Worm (Caenorhabditis elegans): ENCODE measurements around the gene gck-2.
A peak's percentile ranks its signal among the peaks of the same experiment; 100 is the strongest.

gck-2 gene

ce11 chrV:6792565-6792964, at the start of gene gck-2:
gck-2 (minus strand) TSS chrV:6792665.
- no peak for TF ChIP-seq egl-5 (tag; optimal IDR thresholded peaks at IDR 0.05)
- TF ChIP-seq nhr-28 (tag; optimal IDR thresholded peaks at IDR 0.05) = no peak
- TF ChIP-seq aly-2 (tag; optimal IDR thresholded peaks at IDR 0.05) = no peak
- no peak for TF ChIP-seq sea-2 (GFP tag; optimal IDR thresholded peaks at IDR 0.05)

ce11 chrV:6839008-6839407, 46.5 kb upstream of the gck-2 start, which contains the start of gene hpo-8:
hpo-8 (plus strand) TSS chrV:6839289.
- TF ChIP-seq elt-1 (tag; optimal IDR thresholded peaks at IDR 0.05) (no peak), unc-39 (tag; optimal IDR thresholded peaks at IDR 0.05) (no peak), pqm-1 (tag; optimal IDR thresholded peaks at IDR 0.05) (peak; percentile 3), elt-2 (tag; optimal IDR thresholded peaks at IDR 0.05) (peak; percentile 32), R02D3.7 (tag; optimal IDR thresholded peaks at IDR 0.05) (no peak), egl-27 (tag; optimal IDR thresholded peaks at IDR 0.05) (no peak), fkh-10 (GFP tag; optimal IDR thresholded peaks at IDR 0.05) (no peak), aly-2 (tag; optimal IDR thresholded peaks at IDR 0.05) (no peak), lsy-12 (tag; optimal IDR thresholded peaks at IDR 0.05) (no peak)

- TF ChIP-seq ceh-9 (tag; optimal IDR thresholded peaks at IDR 0.05) (no peak), hmg-11 (tag; optimal IDR thresholded peaks at IDR 0.05) (peak; percentile 20), ZK546.5 (tag; optimal IDR thresholded peaks at IDR 0.05) (no peak), ceh-16 (tag; optimal IDR thresholded peaks at IDR 0.05) (no peak), nhr-12 (tag; optimal IDR thresholded peaks at IDR 0.05) (no peak), lin-39 (tag; optimal IDR thresholded peaks at IDR 0.05) (no peak), pha-4 (tag; optimal IDR thresholded peaks at IDR 0.05) (peak; percentile 51), nhr-43 (tag; optimal IDR thresholded peaks at IDR 0.05; ENCODE audit: poor library complexity, severe bottlenecking) (no peak), lin-15B (tag; optimal IDR thresholded peaks at IDR 0.05) (peak; percentile 57), ama-1 (optimal IDR thresholded peaks at IDR 0.05) (no peak), nhr-23 (tag; optimal IDR thresholded peaks at IDR 0.05) (peak; percentile 43), pqm-1 (tag; optimal IDR thresholded peaks at IDR 0.05) (no peak), elt-1 (tag; optimal IDR thresholded peaks at IDR 0.05) (no peak), mml-1 (tag; optimal IDR thresholded peaks at IDR 0.05) (no peak), unc-39 (tag; optimal IDR thresholded peaks at IDR 0.05) (no peak), jun-1 (tag; optimal IDR thresholded peaks at IDR 0.05) (no peak), egl-27 (tag; optimal IDR thresholded peaks at IDR 0.05) (no peak), ztf-4 (tag; optimal IDR thresholded peaks at IDR 0.05) (no peak), nhr-11 (tag; optimal IDR thresholded peaks at IDR 0.05) (no peak), nhr-77 (tag; optimal IDR thresholded peaks at IDR 0.05) (no peak), fos-1 (tag; optimal IDR thresholded peaks at IDR 0.05) (no peak), ceh-28 (tag; optimal IDR thresholded peaks at IDR 0.05) (no peak), fkh-10 (GFP tag; optimal IDR thresholded peaks at IDR 0.05) (no peak), aly-2 (tag; optimal IDR thresholded peaks at IDR 0.05) (no peak), egl-5 (tag; optimal IDR thresholded peaks at IDR 0.05) (no peak), mdl-1 (tag; optimal IDR thresholded peaks at IDR 0.05) (no peak), nfya-1 (tag; optimal IDR thresholded peaks at IDR 0.05; ENCODE audit: insufficient read depth) (peak; percentile 44), fkh-2 (tag; optimal IDR thresholded peaks at IDR 0.05) (no peak), elt-2 (tag; optimal IDR thresholded peaks at IDR 0.05) (no peak), lsy-12 (tag; optimal IDR thresholded peaks at IDR 0.05) (no peak), daf-12 (tag; optimal IDR thresholded peaks at IDR 0.05) (no peak), R02D3.7 (tag; optimal IDR thresholded peaks at IDR 0.05) (peak; percentile 96), nhr-28 (tag; optimal IDR thresholded peaks at IDR 0.05) (no peak), elt-3 (tag; optimal IDR thresholded peaks at IDR 0.05) (no peak), nhr-76 (tag; optimal IDR thresholded peaks at IDR 0.05) (no peak), eor-1 (tag; optimal IDR thresholded peaks at IDR 0.05) (no peak), snpc-4 (tag; optimal IDR thresholded peaks at IDR 0.05) (no peak), nhr-25 (tag; optimal IDR thresholded peaks at IDR 0.05) (no peak)
Observed at ce11 chrV:6838599-6838998, 46.1 kb upstream of the gck-2 start, which contains the start of gene T15B7.15. T15B7.15 (minus strand) TSS chrV:6838665.

ce11 chrV:6836036-6836435, 43.6 kb upstream of the gck-2 start:
- TF ChIP-seq egl-5 (tag; optimal IDR thresholded peaks at IDR 0.05) = no peak
